Worm (Caenorhabditis elegans) whole organism, late embryonic: ENCODE data around the gene mnat-1.

Source experiments
- F13H6.1 ChIP-seq: sonication (generic microtip); optimal IDR thresholded peaks from 2 replicates; lab custom pipeline; 2016; ENCODE audit warnings: missing genetic modification characterization, missing compliant biosample characterization
- K02D7.2 ChIP-seq: sonication (generic microtip); optimal IDR thresholded peaks from 2 replicates; lab custom pipeline; 2017; ENCODE audit warnings: mild to moderate bottlenecking, missing genetic modification characterization, missing compliant biosample characterization
- T23F11.4 ChIP-seq: fragments of 200-800 bp; sonication (Bioruptor generic); optimal IDR thresholded peaks from 2 replicates; lab custom pipeline; 2018; ENCODE audit warnings: mild to moderate bottlenecking, missing genetic modification characterization, missing compliant biosample characterization
- ahr-1 ChIP-seq: sonication (generic microtip); optimal IDR thresholded peaks from 2 replicates; lab custom pipeline; 2016; ENCODE audit warnings: missing genetic modification characterization, missing compliant biosample characterization
- ama-1 ChIP-seq: fragments of 150-350 bp; optimal IDR thresholded peaks from 2 replicates; lab custom pipeline; 2014
- ceh-14 ChIP-seq: sonication (generic microtip); optimal IDR thresholded peaks from 2 replicates; lab custom pipeline; 2016; ENCODE audit warnings: missing genotype, missing genetic modification characterization, missing compliant biosample characterization
- ceh-18 ChIP-seq: sonication (generic microtip); optimal IDR thresholded peaks from 2 replicates; lab custom pipeline; 2016; ENCODE audit warnings: missing genetic modification characterization, missing compliant biosample characterization
- ceh-19 ChIP-seq: fragments of 200-800 bp; sonication (Bioruptor generic); optimal IDR thresholded peaks from 2 replicates; lab custom pipeline; 2018; ENCODE audit warnings: mild to moderate bottlenecking, missing genetic modification characterization, missing compliant biosample characterization
- ceh-2 ChIP-seq: sonication (generic microtip); optimal IDR thresholded peaks from 2 replicates; lab custom pipeline; 2016; ENCODE audit warnings: missing genotype, missing genetic modification characterization, missing compliant biosample characterization
- ceh-34 ChIP-seq: sonication (generic microtip); optimal IDR thresholded peaks from 2 replicates; lab custom pipeline; 2016; ENCODE audit warnings: mild to moderate bottlenecking, missing genetic modification characterization, missing compliant biosample characterization
- ceh-45 ChIP-seq: fragments of 200-800 bp; sonication (Bioruptor generic); IDR thresholded peaks from 2 replicates; pipeline ENCODE4 v1.3.6; 2022; ENCODE audit warnings: missing genetic modification reagents, missing genetic modification characterization, missing compliant biosample characterization
- ceh-48 ChIP-seq: sonication (generic microtip); optimal IDR thresholded peaks from 2 replicates; lab custom pipeline; 2016; ENCODE audit warnings: missing genetic modification characterization, inconsistent platforms, missing compliant biosample characterization
- ceh-6 ChIP-seq: fragments of 200-800 bp; sonication (Bioruptor generic); optimal IDR thresholded peaks from 2 replicates; lab custom pipeline; 2018; ENCODE audit warnings: mild to moderate bottlenecking, missing genetic modification characterization, missing compliant biosample characterization
- ceh-9 ChIP-seq: sonication (generic microtip); optimal IDR thresholded peaks from 2 replicates; lab custom pipeline; 2016; ENCODE audit warnings: mild to moderate bottlenecking, missing genetic modification characterization, inconsistent platforms, missing compliant biosample characterization
- che-1 ChIP-seq: sonication (generic microtip); optimal IDR thresholded peaks from 2 replicates; lab custom pipeline; 2016; ENCODE audit warnings: mild to moderate bottlenecking, missing genetic modification characterization, missing compliant biosample characterization
- elt-2 ChIP-seq: sonication (generic microtip); optimal IDR thresholded peaks from 2 replicates; lab custom pipeline; 2016; ENCODE audit warnings: missing genetic modification reagents, missing genetic modification characterization, missing compliant biosample characterization
- elt-4 ChIP-seq: sonication (generic microtip); optimal IDR thresholded peaks from 2 replicates; lab custom pipeline; 2016; ENCODE audit warnings: missing genetic modification characterization, missing compliant biosample characterization
- eyg-1 ChIP-seq: sonication (generic microtip); optimal IDR thresholded peaks from 2 replicates; lab custom pipeline; 2016; ENCODE audit warnings: missing genotype, missing genetic modification characterization, missing compliant biosample characterization
- fkh-6 ChIP-seq: sonication (generic microtip); optimal IDR thresholded peaks from 2 replicates; lab custom pipeline; 2016; ENCODE audit warnings: missing genetic modification characterization, missing compliant biosample characterization
- hlh-13 ChIP-seq: fragments of 200-800 bp; sonication (Bioruptor generic); optimal IDR thresholded peaks from 2 replicates; lab custom pipeline; 2018; ENCODE audit warnings: mild to moderate bottlenecking, missing genetic modification characterization, missing compliant biosample characterization
- hlh-15 ChIP-seq: sonication (generic microtip); optimal IDR thresholded peaks from 2 replicates; lab custom pipeline; 2016; ENCODE audit warnings: missing genetic modification characterization, missing compliant biosample characterization
- hlh-30 ChIP-seq: sonication (generic microtip); optimal IDR thresholded peaks from 2 replicates; lab custom pipeline; 2017; ENCODE audit warnings: antibody characterized with exemption, missing genetic modification characterization, missing compliant biosample characterization; ENCODE audit not compliant: insufficient read depth
- hlh-8 ChIP-seq: sonication (generic microtip); optimal IDR thresholded peaks from 2 replicates; lab custom pipeline; 2016; ENCODE audit warnings: missing genotype, missing genetic modification characterization, missing compliant biosample characterization
- madf-2 ChIP-seq: sonication (generic microtip); optimal IDR thresholded peaks from 2 replicates; lab custom pipeline; 2017; ENCODE audit warnings: missing genetic modification characterization, missing compliant biosample characterization
- nfya-1 ChIP-seq: sonication (generic microtip); optimal IDR thresholded peaks from 2 replicates; lab custom pipeline; 2017; ENCODE audit warnings: missing genetic modification characterization, mild to moderate bottlenecking, missing compliant biosample characterization, antibody characterized with exemption, moderate library complexity
- nhr-11 ChIP-seq: fragments of 150-350 bp; optimal IDR thresholded peaks from 2 replicates; lab custom pipeline; 2014; ENCODE audit warnings: missing biosample characterization, missing genetic modification characterization
- pag-3 ChIP-seq: sonication (generic microtip); optimal IDR thresholded peaks from 2 replicates; lab custom pipeline; 2016; ENCODE audit warnings: missing compliant biosample characterization, missing genetic modification characterization, borderline replicate concordance
- pax-1 ChIP-seq: fragments of 150-350 bp; optimal IDR thresholded peaks from 2 replicates; lab custom pipeline; 2014; ENCODE audit warnings: missing biosample characterization, missing genetic modification characterization
- pha-4 ChIP-seq: fragments of 150-350 bp; optimal IDR thresholded peaks from 2 replicates; lab custom pipeline; 2018; ENCODE audit warnings: missing biosample characterization, missing genetic modification reagents, missing genetic modification characterization
- pqm-1 ChIP-seq: sonication (generic microtip); optimal IDR thresholded peaks from 2 replicates; lab custom pipeline; 2016; ENCODE audit warnings: missing genetic modification characterization, missing compliant biosample characterization
- ref-2 ChIP-seq: sonication (generic microtip); optimal IDR thresholded peaks from 2 replicates; lab custom pipeline; 2016; ENCODE audit warnings: missing genetic modification characterization, missing compliant biosample characterization
- rnt-1 ChIP-seq: sonication (generic microtip); optimal IDR thresholded peaks from 2 replicates; lab custom pipeline; 2016; ENCODE audit warnings: missing genetic modification characterization, missing compliant biosample characterization
- ttx-3 ChIP-seq: sonication (generic microtip); optimal IDR thresholded peaks from 2 replicates; lab custom pipeline; 2016; ENCODE audit warnings: missing genetic modification reagents, missing genetic modification characterization, missing compliant biosample characterization
- unc-3 ChIP-seq, 2 experiments: fragments of 200-800 bp in 1 of 2; sonication (Bioruptor generic) in 1 of 2; sonication (generic microtip) in 1 of 2; conservative IDR thresholded peaks in 1 of 2; optimal IDR thresholded peaks in 1 of 2; 2 replicates each; pipeline versions ENCODE4 v1.3.6 to Lab custom; 2016 to 2022; ENCODE audit warnings: missing compliant biosample characterization in 2 of 2, missing genetic modification characterization in 2 of 2, missing genetic modification reagents in 1 of 2
- unc-42 ChIP-seq: sonication (generic microtip); optimal IDR thresholded peaks from 2 replicates; lab custom pipeline; 2016; ENCODE audit warnings: missing genotype, missing genetic modification characterization, missing compliant biosample characterization
- zip-5 ChIP-seq: sonication (generic microtip); optimal IDR thresholded peaks from 2 replicates; lab custom pipeline; 2016; ENCODE audit warnings: missing genetic modification characterization, missing compliant biosample characterization

The mnat-1 gene

DNA sequence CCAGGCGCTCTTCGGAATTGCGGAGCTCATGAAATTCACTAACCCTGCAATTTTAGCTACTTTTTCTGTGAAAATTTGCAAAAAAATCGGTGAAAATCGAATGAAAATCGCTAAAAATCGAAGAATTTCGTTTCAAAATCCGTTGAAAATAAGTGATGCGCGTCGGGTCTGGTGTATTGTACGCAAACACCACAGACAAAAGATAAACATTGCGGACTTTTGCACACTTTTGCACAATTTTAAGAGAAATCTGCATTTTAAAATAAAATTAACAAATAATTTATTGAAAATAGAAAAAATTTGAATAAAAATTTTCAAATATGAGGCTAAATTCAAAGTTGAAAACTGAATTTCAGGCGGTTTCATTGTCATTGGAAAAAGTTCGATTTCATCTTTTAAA lies 604 bp upstream of the mnat-1 start, which contains the start of gene F53G2.12:
Gene F53G2.12 (minus strand): TSS at position 44 of the 400 bp plus-strand sequence.
- TF ChIP-seq ttx-3 (tag; lab: Kevin White, UChicago) (no peak), unc-42 (no peak), ceh-14 (tag; lab: Kevin White, UChicago) (no peak), ceh-19 (GFP tag; lab: Kevin White, UChicago) (no peak), ceh-9 (tag; lab: Kevin White, UChicago) (no peak), pag-3 (no peak), rnt-1 (no peak), unc-3 (GFP tag; conservative IDR thresholded peaks at IDR 0.05; lab: Robert Waterston, UW) (no peak), unc-3 (tag; optimal IDR thresholded peaks at IDR 0.05; lab: Kevin White, UChicago) (no peak), F13H6.1 (no peak)

- TF ChIP-seq K02D7.2 (tag; lab: Kevin White, UChicago), result no peak
- TF ChIP-seq zip-5 (tag; lab: Kevin White, UChicago), result no peak
- TF ChIP-seq elt-4 (tag; lab: Kevin White, UChicago), result no peak
- no peak for TF ChIP-seq eyg-1
- no peak for TF ChIP-seq pha-4 (tag; lab: Kevin White, UChicago)
- TF ChIP-seq ceh-48, result no peak
Measured at ce11 chrII:2473270-2473669, 5.2 kb downstream of the mnat-1 start, which contains the start of gene tsr-1. Gene tsr-1, minus strand, starts transcription at chrII:2473370.

ce11 chrII:2468885-2469284 lies 9.6 kb downstream of the mnat-1 start:
- TF ChIP-seq madf-2 (tag; lab: Kevin White, UChicago), result no peak
- TF ChIP-seq ceh-19 (GFP tag; lab: Kevin White, UChicago), result no peak
- no peak for TF ChIP-seq nfya-1
- no peak for TF ChIP-seq che-1
- TF ChIP-seq ceh-48, result peak; percentile 35
- no peak for TF ChIP-seq hlh-8

DNA sequence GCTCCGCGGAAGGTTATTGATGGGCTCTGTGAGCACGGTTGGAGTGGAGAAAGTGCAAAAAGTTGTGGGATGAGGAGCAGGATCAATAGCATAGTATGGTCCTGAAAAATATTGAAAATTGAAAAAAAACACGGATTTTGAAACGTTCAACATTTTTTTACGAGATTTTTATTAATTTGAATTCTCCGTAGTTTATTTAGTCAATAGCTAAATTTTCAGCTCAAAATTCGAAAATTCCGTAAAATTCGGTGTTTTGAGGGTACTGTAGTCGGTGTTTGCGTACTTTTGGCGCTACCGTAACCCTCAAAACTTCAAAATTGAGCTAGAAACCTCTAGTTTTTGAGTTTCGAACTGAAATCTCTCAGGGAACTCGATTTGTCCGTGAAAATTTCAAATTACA lies 19.6 kb downstream of the mnat-1 start, which contains the start of gene pqn-42:
Gene pqn-42 (minus strand): TSS at position 101 of the 400 bp plus-strand sequence.
- no peak for TF ChIP-seq rnt-1
- no peak for TF ChIP-seq pax-1 (tag; lab: Kevin White, UChicago)
- no peak for TF ChIP-seq ceh-6 (GFP tag; lab: Kevin White, UChicago)
- no peak for TF ChIP-seq hlh-30 (tag; lab: Kevin White, UChicago)
- no peak for TF ChIP-seq hlh-15 (tag; lab: Kevin White, UChicago)
- no peak for TF ChIP-seq ahr-1 (tag; lab: Kevin White, UChicago)
- no peak for TF ChIP-seq ceh-18 (tag; lab: Kevin White, UChicago)
- TF ChIP-seq ceh-48, result no peak

DNA sequence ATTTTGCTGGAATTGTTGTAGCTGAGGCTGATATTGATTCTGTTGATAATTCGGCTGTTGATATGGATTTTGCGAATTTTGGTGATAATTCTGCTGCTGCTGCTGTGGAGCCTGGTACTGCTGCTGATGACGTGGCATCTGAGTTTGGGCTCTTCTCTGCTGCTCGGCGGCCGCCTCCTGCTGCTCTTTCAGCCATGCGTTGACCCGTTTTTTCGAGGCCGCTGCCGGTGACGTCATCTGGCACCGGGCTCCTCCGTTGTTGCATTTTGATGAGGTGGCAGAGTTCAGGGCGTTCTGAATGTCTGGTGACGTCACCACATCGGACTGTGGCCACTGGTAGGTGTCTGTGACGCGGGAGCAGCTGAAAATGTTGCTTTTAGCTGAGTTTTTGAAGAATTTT lies 21.5 kb downstream of the mnat-1 start:
- TF ChIP-seq ref-2 (tag; lab: Kevin White, UChicago) (no peak), che-1 (no peak)
- TF ChIP-seq, all 69 proteins: peak for 0

- TF ChIP-seq rnt-1 (no peak), ceh-2 (tag; lab: Kevin White, UChicago) (no peak), ceh-6 (GFP tag; lab: Kevin White, UChicago) (no peak), eyg-1 (no peak), ceh-19 (GFP tag; lab: Kevin White, UChicago) (no peak), ceh-34 (tag; lab: Kevin White, UChicago) (no peak), ama-1 (lab: Kevin White, UChicago) (no peak), fkh-6 (no peak), pag-3 (no peak), unc-42 (no peak), T23F11.4 (GFP tag; lab: Kevin White, UChicago) (no peak), nhr-11 (tag; lab: Kevin White, UChicago) (no peak), ceh-45 (no peak), hlh-13 (no peak), elt-2 (tag; lab: Kevin White, UChicago) (no peak), hlh-15 (tag; lab: Kevin White, UChicago) (no peak), pqm-1 (tag; lab: Kevin White, UChicago) (no peak), nfya-1 (no peak)
- TF ChIP-seq, all 69 proteins: peak for 0
Measured at ce11 chrII:2455931-2456576, 22.4 kb downstream of the mnat-1 start.
